Fruit fly (Drosophila melanogaster) whole organism, embryonic: Measurements from ENCODE around the gene Cda5.

Source experiments
- Abd-B ChIP-seq: fragments of 200-800 bp; sonication (Bioruptor generic); optimal IDR thresholded peaks from 2 replicates; lab custom pipeline; 2018; ENCODE audit warnings: missing biosample characterization, mild to moderate bottlenecking, missing genetic modification characterization, moderate library complexity
- Adf1 ChIP-seq: fragments of 200-800 bp; sonication (Bioruptor generic); IDR thresholded peaks from 2 replicates; pipeline ENCODE4 v1.3.6; 2022; ENCODE audit warnings: missing biosample characterization, missing genetic modification characterization
- B-H2 ChIP-seq: fragments of 200-800 bp; sonication (Bioruptor generic); optimal IDR thresholded peaks from 2 replicates; lab custom pipeline; 2018; ENCODE audit warnings: missing biosample characterization, mild to moderate bottlenecking, missing genetic modification characterization
- Bdp1 ChIP-seq: fragments of 200-800 bp; sonication (Bioruptor generic); optimal IDR thresholded peaks from 3 replicates; lab custom pipeline; 2016; ENCODE audit warnings: missing biosample characterization, missing genetic modification characterization
- BtbVII ChIP-seq: fragments of 200-800 bp; sonication (Bioruptor generic); optimal IDR thresholded peaks from 3 replicates; lab custom pipeline; 2017; ENCODE audit warnings: missing biosample characterization, mild to moderate bottlenecking, missing genetic modification characterization
- CG10147 ChIP-seq: fragments of 200-800 bp; sonication (Bioruptor generic); optimal IDR thresholded peaks from 2 replicates; lab custom pipeline; 2019; ENCODE audit warnings: missing biosample characterization, mild to moderate bottlenecking, missing genetic modification characterization, moderate library complexity
- CG10654 ChIP-seq: fragments of 200-800 bp; sonication (Bioruptor generic); optimal IDR thresholded peaks from 2 replicates; lab custom pipeline; 2016; ENCODE audit warnings: missing biosample characterization, missing genetic modification characterization
- CG11085 ChIP-seq: fragments of 200-800 bp; sonication (Bioruptor generic); IDR thresholded peaks from 2 replicates; pipeline ENCODE4 v1.3.6; 2022; ENCODE audit warnings: missing biosample characterization, missing genetic modification characterization
- CG11560 ChIP-seq: fragments of 200-800 bp; sonication (Bioruptor generic); IDR thresholded peaks from 3 replicates; pipeline ENCODE4 v1.3.6; 2022; ENCODE audit warnings: missing biosample characterization, missing genetic modification characterization
- CG12391 ChIP-seq: fragments of 200-800 bp; sonication (Bioruptor generic); optimal IDR thresholded peaks from 3 replicates; lab custom pipeline; 2018; ENCODE audit warnings: missing biosample characterization, mild to moderate bottlenecking, missing genetic modification characterization, moderate library complexity
- CG12769 ChIP-seq: fragments of 200-800 bp; sonication (Bioruptor generic); optimal IDR thresholded peaks from 2 replicates; lab custom pipeline; 2019; ENCODE audit warnings: missing biosample characterization, mild to moderate bottlenecking, missing genetic modification characterization, moderate library complexity
- CG2199 ChIP-seq: fragments of 200-800 bp; sonication (Bioruptor generic); IDR thresholded peaks from 3 replicates; pipeline ENCODE4 v1.3.6; 2022; ENCODE audit warnings: missing biosample characterization, missing genetic modification characterization
- CG32767 ChIP-seq: fragments of 200-800 bp; sonication (Bioruptor generic); IDR thresholded peaks from 2 replicates; pipeline ENCODE4 v1.3.6; 2022; ENCODE audit warnings: missing biosample characterization, missing genetic modification characterization
- CG3281 ChIP-seq: fragments of 200-800 bp; sonication (Bioruptor generic); optimal IDR thresholded peaks from 3 replicates; lab custom pipeline; 2017; ENCODE audit warnings: missing biosample characterization, mild to moderate bottlenecking, missing genetic modification characterization
- CG3838 ChIP-seq: fragments of 200-800 bp; sonication (Bioruptor generic); optimal IDR thresholded peaks from 3 replicates; lab custom pipeline; 2016; ENCODE audit warnings: missing biosample characterization, missing genetic modification characterization
- CG42726 ChIP-seq: fragments of 200-800 bp; sonication (Bioruptor generic); IDR thresholded peaks from 2 replicates; pipeline ENCODE4 v1.3.6; 2022; ENCODE audit warnings: missing biosample characterization, missing genetic modification characterization; ENCODE audit not compliant: partially characterized antibody
- CG4360 ChIP-seq: fragments of 200-800 bp; sonication (Bioruptor generic); IDR thresholded peaks from 2 replicates; pipeline ENCODE4 v1.3.6; 2022; ENCODE audit warnings: missing biosample characterization, missing genetic modification characterization
- CG4424 ChIP-seq: fragments of 200-800 bp; sonication (Bioruptor generic); optimal IDR thresholded peaks from 3 replicates; lab custom pipeline; 2016; ENCODE audit warnings: missing biosample characterization, missing genetic modification characterization
- CG4854 ChIP-seq: fragments of 200-800 bp; sonication (Bioruptor generic); optimal IDR thresholded peaks from 2 replicates; lab custom pipeline; 2016; ENCODE audit warnings: missing biosample characterization, missing genetic modification characterization, inconsistent platforms
- CG7357 ChIP-seq: fragments of 200-800 bp; sonication (Bioruptor generic); IDR thresholded peaks from 3 replicates; pipeline ENCODE4 v1.3.6; 2022; ENCODE audit warnings: missing biosample characterization, missing genetic modification characterization
- CG7372 ChIP-seq: fragments of 200-800 bp; sonication (Bioruptor generic); IDR thresholded peaks from 2 replicates; pipeline ENCODE4 v1.3.6; 2022; ENCODE audit warnings: missing biosample characterization, missing genetic modification characterization
- CG7556 ChIP-seq: fragments of 200-800 bp; sonication (Bioruptor generic); optimal IDR thresholded peaks from 2 replicates; lab custom pipeline; 2017; ENCODE audit warnings: missing biosample characterization, mild to moderate bottlenecking, missing genetic modification characterization
- CG8290 ChIP-seq, 3 experiments: fragments of 200-800 bp; sonication (Bioruptor generic); optimal IDR thresholded peaks; 2 replicates each; lab custom pipeline; 2016 to 2019; ENCODE audit warnings: missing biosample characterization in 3 of 3, missing genetic modification characterization in 3 of 3, mild to moderate bottlenecking in 2 of 3, moderate library complexity in 1 of 3
- Dll ChIP-seq: fragments of 200-800 bp; sonication (Bioruptor generic); IDR thresholded peaks from 4 replicates; pipeline ENCODE4 v1.3.6; 2022; ENCODE audit warnings: missing biosample characterization, missing genetic modification characterization; ENCODE audit not compliant: partially characterized antibody
- Drgx ChIP-seq: fragments of 200-800 bp; sonication (Bioruptor generic); IDR thresholded peaks from 2 replicates; pipeline ENCODE4 v1.3.6; 2022; ENCODE audit warnings: missing biosample characterization, missing genetic modification characterization
- Hey ChIP-seq: fragments of 200-800 bp; sonication (Bioruptor generic); optimal IDR thresholded peaks from 3 replicates; lab custom pipeline; 2018; ENCODE audit warnings: missing biosample characterization, mild to moderate bottlenecking, missing genetic modification characterization
- Hr3 ChIP-seq: fragments of 200-800 bp; sonication (Bioruptor generic); optimal IDR thresholded peaks from 3 replicates; lab custom pipeline; 2016; ENCODE audit warnings: missing biosample characterization, missing genetic modification characterization
- Hr78 ChIP-seq, 2 experiments: fragments of 200-800 bp in 1 of 2; fragments of >200 bp in 1 of 2; sonication (Bioruptor generic) in 1 of 2; optimal IDR thresholded peaks; 2 replicates each; lab custom pipeline; 2017 to 2019; ENCODE audit warnings: missing biosample characterization in 2 of 2, missing genetic modification characterization in 2 of 2, mild to moderate bottlenecking in 1 of 2, moderate library complexity in 1 of 2
- Lim3 ChIP-seq: fragments of 200-800 bp; sonication (Bioruptor generic); IDR thresholded peaks from 2 replicates; pipeline ENCODE4 v1.3.6; 2022; ENCODE audit warnings: missing biosample characterization, missing genetic modification characterization
- Myb ChIP-seq: fragments of 200-800 bp; sonication (Bioruptor generic); optimal IDR thresholded peaks from 2 replicates; lab custom pipeline; 2016; ENCODE audit warnings: missing biosample characterization, missing genetic modification characterization
- Optix ChIP-seq: fragments of 200-800 bp; sonication (Bioruptor generic); IDR thresholded peaks from 3 replicates; pipeline ENCODE4 v1.3.6; 2022; ENCODE audit warnings: missing biosample characterization, missing genetic modification characterization
- Rfx ChIP-seq: fragments of 200-800 bp; sonication (Bioruptor generic); IDR thresholded peaks from 2 replicates; pipeline ENCODE4 v1.3.6; 2022; ENCODE audit warnings: missing biosample characterization, missing genetic modification characterization
- Xrp1 ChIP-seq: fragments of 200-800 bp; sonication (Bioruptor generic); IDR thresholded peaks from 2 replicates; pipeline ENCODE4 v1.3.6; 2022; ENCODE audit warnings: missing biosample characterization, missing genetic modification characterization
- YL-1 ChIP-seq: fragments of 200-800 bp; sonication (Bioruptor generic); optimal IDR thresholded peaks from 3 replicates; lab custom pipeline; 2017; ENCODE audit warnings: missing biosample characterization, mild to moderate bottlenecking, missing genetic modification characterization
- ci ChIP-seq: fragments of 200-800 bp; sonication (Bioruptor generic); IDR thresholded peaks from 3 replicates; pipeline ENCODE4 v1.3.6; 2022; ENCODE audit warnings: missing biosample characterization, missing genetic modification characterization
- crol ChIP-seq: fragments of 200-800 bp; sonication (Bioruptor generic); IDR thresholded peaks from 2 replicates; pipeline ENCODE4 v1.3.6; 2022; ENCODE audit warnings: missing biosample characterization, missing genetic modification characterization
- dmrt11E ChIP-seq: fragments of 200-800 bp; sonication (Bioruptor generic); optimal IDR thresholded peaks from 3 replicates; lab custom pipeline; 2018; ENCODE audit warnings: missing biosample characterization, mild to moderate bottlenecking, missing genetic modification characterization, moderate library complexity
- exex ChIP-seq: fragments of 200-800 bp; sonication (Bioruptor generic); optimal IDR thresholded peaks from 4 replicates; lab custom pipeline; 2018; ENCODE audit warnings: missing biosample characterization, mild to moderate bottlenecking, missing genetic modification characterization, moderate library complexity
- hkb ChIP-seq, 2 experiments: fragments of 200-800 bp in 1 of 2; fragments of >200 bp in 1 of 2; sonication (Bioruptor generic) in 1 of 2; IDR thresholded peaks in 1 of 2; optimal IDR thresholded peaks in 1 of 2; 2 replicates each; pipeline versions ENCODE4 v1.3.6 to Lab custom; 2017 to 2022; ENCODE audit warnings: missing biosample characterization in 1 of 2, missing genetic modification characterization in 1 of 2
- lbe ChIP-seq: fragments of 200-800 bp; sonication (Bioruptor generic); optimal IDR thresholded peaks from 2 replicates; lab custom pipeline; 2016; ENCODE audit warnings: missing biosample characterization, mild to moderate bottlenecking, missing genetic modification characterization
- maf-S ChIP-seq: fragments of 200-800 bp; sonication (Bioruptor generic); optimal IDR thresholded peaks from 2 replicates; lab custom pipeline; 2016; ENCODE audit warnings: missing biosample characterization, missing genetic modification characterization
- mam ChIP-seq: fragments of 200-800 bp; sonication (Bioruptor generic); optimal IDR thresholded peaks from 3 replicates; lab custom pipeline; 2016; ENCODE audit warnings: missing biosample characterization, missing genetic modification characterization
- nerfin-1 ChIP-seq: fragments of 200-800 bp; sonication (Bioruptor generic); optimal IDR thresholded peaks from 3 replicates; lab custom pipeline; 2019; ENCODE audit warnings: missing biosample characterization, mild to moderate bottlenecking, missing genetic modification characterization, moderate library complexity
- psq ChIP-seq: fragments of 200-800 bp; sonication (Bioruptor generic); optimal IDR thresholded peaks from 2 replicates; lab custom pipeline; 2017; ENCODE audit warnings: missing biosample characterization, missing genetic modification characterization
- schlank ChIP-seq: fragments of 200-800 bp; sonication (Bioruptor generic); optimal IDR thresholded peaks from 2 replicates; lab custom pipeline; 2018; ENCODE audit warnings: missing biosample characterization, mild to moderate bottlenecking, missing genetic modification characterization
- sim ChIP-seq: fragments of 200-800 bp; sonication (Bioruptor generic); IDR thresholded peaks from 2 replicates; pipeline ENCODE4 v1.3.6; 2022; ENCODE audit warnings: missing biosample characterization, missing genetic modification characterization
- tx ChIP-seq: fragments of 200-800 bp; sonication (Bioruptor generic); optimal IDR thresholded peaks from 2 replicates; lab custom pipeline; 2016; ENCODE audit warnings: missing biosample characterization, missing genetic modification characterization
- zfh1 ChIP-seq: fragments of 200-800 bp; sonication (Bioruptor generic); IDR thresholded peaks from 3 replicates; pipeline ENCODE4 v1.3.6; 2022; ENCODE audit warnings: missing biosample characterization, missing genetic modification characterization

The Cda5 gene

dm6 chr2L:72752-73435 lies 7.7 kb upstream of the Cda5 start (continued):
- TF ChIP-seq CG42726 (GFP tag; lab: Robert Waterston, UW) (peak; percentile 50), CG12391 (peak; percentile 24), B-H2 (GFP tag; lab: Kevin White, UChicago) (peak; percentile 83), CG7556 (GFP tag; lab: Kevin White, UChicago) (no peak), CG4360 (GFP tag; lab: Robert Waterston, UW) (no peak), Hr78 (GFP tag; optimal IDR thresholded peaks at IDR 0.05; lab: Kevin White, UChicago) (no peak), dmrt11E (tag; lab: Kevin White, UChicago) (no peak), lbe (peak; percentile 31), CG11560 (0 out of 3 replicates have a peak, but pooled peaks have one; percentile 22), crol (GFP tag; lab: Robert Waterston, UW) (no peak), nerfin-1 (tag; lab: Kevin White, UChicago) (no peak), Myb (GFP tag; lab: Kevin White, UChicago) (peak; percentile 42), Hey (tag; lab: Kevin White, UChicago) (no peak), CG11085 (GFP tag; lab: Robert Waterston, UW) (0 out of 2 replicates have a peak, but pooled peaks have one; percentile 11), mam (GFP tag; lab: Kevin White, UChicago) (peak; percentile 25), CG10147 (peak; percentile 8), Abd-B (GFP tag; lab: Kevin White, UChicago) (no peak), Dll (GFP tag; lab: Robert Waterston, UW) (peak; percentile 68; the same call in 2 of the 4 replicates), hkb (optimal IDR thresholded peaks at IDR 0.05; lab: Kevin White, UChicago) (no peak), hkb (GFP tag; IDR thresholded peaks at IDR 0.05; lab: Robert Waterston, UW) (no peak), Adf1 (GFP tag; lab: Robert Waterston, UW) (peak; percentile 48), schlank (tag; lab: Kevin White, UChicago) (no peak), Drgx (0 out of 2 replicates have a peak, but pooled peaks have one; percentile 11), tx (GFP tag; lab: Kevin White, UChicago) (peak; percentile 5), zfh1 (GFP tag; lab: Robert Waterston, UW) (peak; percentile 13; the same call in 1 of the 3 replicates), CG10654 (GFP tag; lab: Kevin White, UChicago) (peak; percentile 25), CG12769 (peak; percentile 67), Optix (GFP tag; lab: Robert Waterston, UW) (no peak), exex (tag; lab: Kevin White, UChicago) (peak; percentile 79), Bdp1 (GFP tag; lab: Kevin White, UChicago) (no peak), psq (GFP tag; lab: Kevin White, UChicago) (peak; percentile 96), CG7357 (GFP tag; lab: Robert Waterston, UW) (no peak), Rfx (GFP tag; lab: Robert Waterston, UW) (peak; percentile 80; the same call in 1 of the 2 replicates), CG4424 (GFP tag; lab: Kevin White, UChicago) (peak; percentile 16), YL-1 (GFP tag; lab: Kevin White, UChicago) (no peak), Xrp1 (no peak), CG4854 (GFP tag; lab: Kevin White, UChicago) (peak; percentile 30), CG7372 (GFP tag; lab: Robert Waterston, UW) (peak; percentile 22; the same call in 1 of the 2 replicates), CG3281 (peak; percentile 97), CG32767 (GFP tag; lab: Robert Waterston, UW) (peak; percentile 49; the same call in 1 of the 2 replicates), maf-S (peak; percentile 10), Lim3 (GFP tag; lab: Robert Waterston, UW) (no peak), BtbVII (GFP tag; lab: Kevin White, UChicago) (peak; percentile 4), ci (peak; percentile 73; the same call in 2 of the 3 replicates), CG2199 (0 out of 3 replicates have a peak, but pooled peaks have one; percentile 62), Hr3 (GFP tag; lab: Kevin White, UChicago) (peak; percentile 55), sim (GFP tag; lab: Robert Waterston, UW) (no peak), CG8290 (GFP tag; optimal IDR thresholded peaks at IDR 0.05; lab: Kevin White, UChicago) (peak; percentile 91), CG8290 (tag; optimal IDR thresholded peaks at IDR 0.05; lab: Kevin White, UChicago) (peak in 1 of 2 experiments; percentile 79), CG3838 (GFP tag; lab: Kevin White, UChicago) (no peak)
